Worm (Caenorhabditis elegans) whole organism, L3 larva: Measurements from ENCODE around the gene C24A8.5.

Experiments used
- R02D3.7 ChIP-seq: fragments of 150-350 bp; optimal IDR thresholded peaks from 2 replicates; lab custom pipeline; 2014; ENCODE audit warnings: missing biosample characterization, missing genetic modification characterization
- ZK546.5 ChIP-seq: sonication (generic microtip); optimal IDR thresholded peaks from 2 replicates; lab custom pipeline; 2017; ENCODE audit warnings: missing biosample characterization, missing genetic modification characterization
- aly-2 ChIP-seq: fragments of 150-350 bp; optimal IDR thresholded peaks from 2 replicates; lab custom pipeline; 2014; ENCODE audit warnings: missing biosample characterization, missing genetic modification characterization
- ama-1 ChIP-seq: fragments of 150-350 bp; optimal IDR thresholded peaks from 2 replicates; lab custom pipeline; 2018
- ceh-82 ChIP-seq: fragments of 150-350 bp; optimal IDR thresholded peaks from 2 replicates; lab custom pipeline; 2014; ENCODE audit warnings: missing biosample characterization, missing genetic modification characterization
- daf-12 ChIP-seq: fragments of 150-350 bp; optimal IDR thresholded peaks from 2 replicates; lab custom pipeline; 2014; ENCODE audit warnings: missing biosample characterization, missing genetic modification reagents, missing genetic modification characterization
- egl-5 ChIP-seq: fragments of 150-350 bp; optimal IDR thresholded peaks from 2 replicates; lab custom pipeline; 2017; ENCODE audit warnings: missing biosample characterization, missing genetic modification reagents, missing genetic modification characterization, inconsistent platforms
- elt-1 ChIP-seq: fragments of 150-350 bp; optimal IDR thresholded peaks from 2 replicates; lab custom pipeline; 2014; ENCODE audit warnings: missing biosample characterization, missing genetic modification characterization
- elt-2 ChIP-seq: sonication (generic microtip); optimal IDR thresholded peaks from 2 replicates; lab custom pipeline; 2016; ENCODE audit warnings: missing genetic modification reagents, mild to moderate bottlenecking, missing genetic modification characterization, missing compliant biosample characterization
- eor-1 ChIP-seq, 2 experiments: fragments of 150-350 bp; optimal IDR thresholded peaks; 2 replicates each; lab custom pipeline; 2014 to 2018; ENCODE audit warnings: missing biosample characterization in 2 of 2, missing genetic modification characterization in 2 of 2
- fkh-10 ChIP-seq: sonication (generic microtip); optimal IDR thresholded peaks from 2 replicates; lab custom pipeline; 2017; ENCODE audit warnings: missing biosample characterization, missing genetic modification reagents, missing genetic modification characterization
- fkh-2 ChIP-seq: fragments of 150-350 bp; optimal IDR thresholded peaks from 2 replicates; lab custom pipeline; 2014; ENCODE audit warnings: missing biosample characterization, missing genetic modification reagents, missing genetic modification characterization
- hmg-11 ChIP-seq: sonication (generic microtip); optimal IDR thresholded peaks from 2 replicates; lab custom pipeline; 2016; ENCODE audit warnings: missing genetic modification characterization, missing compliant biosample characterization
- jun-1 ChIP-seq: fragments of 150-350 bp; optimal IDR thresholded peaks from 2 replicates; lab custom pipeline; 2014; ENCODE audit warnings: missing biosample characterization, missing genetic modification reagents, missing genetic modification characterization
- lin-15B ChIP-seq: fragments of 150-350 bp; optimal IDR thresholded peaks from 2 replicates; lab custom pipeline; 2014; ENCODE audit warnings: missing biosample characterization, missing genetic modification characterization
- mdl-1 ChIP-seq: fragments of 150-350 bp; optimal IDR thresholded peaks from 2 replicates; lab custom pipeline; 2014; ENCODE audit warnings: missing biosample characterization, missing genetic modification characterization
- nfya-1 ChIP-seq: sonication (generic microtip); optimal IDR thresholded peaks from 2 replicates; lab custom pipeline; 2017; ENCODE audit warnings: missing genetic modification characterization, mild to moderate bottlenecking, missing compliant biosample characterization, antibody characterized with exemption, moderate library complexity; ENCODE audit not compliant: insufficient read depth
- nhr-11 ChIP-seq: fragments of 150-350 bp; optimal IDR thresholded peaks from 2 replicates; lab custom pipeline; 2014; ENCODE audit warnings: missing biosample characterization, missing genetic modification characterization
- nhr-237 ChIP-seq: fragments of 150-350 bp; optimal IDR thresholded peaks from 2 replicates; lab custom pipeline; 2014; ENCODE audit warnings: missing biosample characterization, missing genetic modification characterization
- nhr-43 ChIP-seq: sonication (generic microtip); optimal IDR thresholded peaks from 2 replicates; lab custom pipeline; 2016; ENCODE audit warnings: mild to moderate bottlenecking, missing genetic modification characterization, missing compliant biosample characterization; ENCODE audit not compliant: poor library complexity, severe bottlenecking
- nhr-67 ChIP-seq: fragments of 150-350 bp; optimal IDR thresholded peaks from 2 replicates; lab custom pipeline; 2014; ENCODE audit warnings: missing biosample characterization, missing genetic modification characterization
- nhr-76 ChIP-seq: fragments of 150-350 bp; sonication (generic microtip); optimal IDR thresholded peaks from 5 replicates; lab custom pipeline; 2014; ENCODE audit warnings: missing biosample characterization, missing genetic modification characterization
- pha-4 ChIP-seq: fragments of 150-350 bp; optimal IDR thresholded peaks from 2 replicates; lab custom pipeline; 2014; ENCODE audit warnings: missing biosample characterization, missing genetic modification reagents, missing genetic modification characterization
- pqm-1 ChIP-seq: fragments of 150-350 bp; optimal IDR thresholded peaks from 2 replicates; lab custom pipeline; 2017; ENCODE audit warnings: missing biosample characterization, missing genetic modification characterization, inconsistent platforms
- skn-1 ChIP-seq: fragments of 150-350 bp; optimal IDR thresholded peaks from 2 replicates; lab custom pipeline; 2014; ENCODE audit warnings: missing biosample characterization, missing genetic modification characterization
- snpc-4 ChIP-seq: fragments of 150-350 bp; optimal IDR thresholded peaks from 2 replicates; lab custom pipeline; 2014; ENCODE audit warnings: missing biosample characterization, missing genetic modification characterization
- tbx-2 ChIP-seq: sonication (generic microtip); optimal IDR thresholded peaks from 2 replicates; lab custom pipeline; 2016; ENCODE audit warnings: mild to moderate bottlenecking, missing genetic modification characterization, missing compliant biosample characterization
- zag-1 ChIP-seq: fragments of 150-350 bp; optimal IDR thresholded peaks from 2 replicates; lab custom pipeline; 2014; ENCODE audit warnings: missing biosample characterization, missing genetic modification characterization
- ztf-11 ChIP-seq: fragments of 150-350 bp; optimal IDR thresholded peaks from 2 replicates; lab custom pipeline; 2014; ENCODE audit warnings: missing biosample characterization, missing genetic modification characterization

C24A8.5 gene

DNA sequence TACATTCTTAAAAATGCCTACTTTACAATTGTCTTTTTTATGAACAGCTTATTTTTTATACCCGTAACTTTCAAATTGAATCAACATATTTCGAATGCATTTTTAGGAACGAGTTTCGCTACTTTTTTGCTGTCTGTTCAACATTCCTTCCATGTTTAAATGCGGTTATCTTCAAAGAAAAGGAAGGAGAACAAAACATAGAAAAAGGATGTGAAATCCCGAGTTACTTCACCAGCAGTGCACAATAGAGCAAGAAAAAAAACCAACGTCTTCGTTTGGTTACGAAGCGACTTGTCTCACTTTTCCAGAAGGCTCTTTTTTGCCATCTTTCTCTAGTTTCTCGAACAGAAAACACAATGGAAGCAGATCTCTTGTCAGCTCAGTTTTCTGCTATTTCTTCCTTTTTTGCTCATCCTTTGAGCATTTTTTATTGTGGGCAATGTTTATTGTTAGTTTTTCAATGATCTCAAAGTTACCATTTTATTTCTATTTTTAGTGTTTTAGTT lies 43.0 kb downstream of the C24A8.5 start, which contains the start of gene cka-2:
Gene cka-2 (plus strand): TSS at position 456 of the 506 bp plus-strand sequence.
- TF ChIP-seq snpc-4 (no peak), nfya-1 (tag; lab: Kevin White, UChicago) (peak; percentile 39), mdl-1 (tag; lab: Kevin White, UChicago) (no peak), nhr-43 (tag; lab: Kevin White, UChicago) (no peak), ztf-11 (no peak), fkh-10 (GFP tag; lab: Kevin White, UChicago) (peak; percentile 93)

ce11 chrX:4284470-4284869 lies 44.2 kb downstream of the C24A8.5 start:
- TF ChIP-seq pqm-1 (tag; lab: Kevin White, UChicago) = peak; percentile 89
- TF ChIP-seq ZK546.5 (tag; lab: Kevin White, UChicago) = no peak
- no peak for TF ChIP-seq aly-2 (tag; lab: Kevin White, UChicago)
- no peak for TF ChIP-seq lin-15B (tag; lab: Kevin White, UChicago)
- peak; percentile 7 for TF ChIP-seq pha-4 (tag; lab: Kevin White, UChicago)
- no peak for TF ChIP-seq fkh-10 (GFP tag; lab: Kevin White, UChicago)
- no peak for TF ChIP-seq ama-1 (lab: Kevin White, UChicago)
- TF ChIP-seq elt-2 = peak; percentile 62

DNA sequence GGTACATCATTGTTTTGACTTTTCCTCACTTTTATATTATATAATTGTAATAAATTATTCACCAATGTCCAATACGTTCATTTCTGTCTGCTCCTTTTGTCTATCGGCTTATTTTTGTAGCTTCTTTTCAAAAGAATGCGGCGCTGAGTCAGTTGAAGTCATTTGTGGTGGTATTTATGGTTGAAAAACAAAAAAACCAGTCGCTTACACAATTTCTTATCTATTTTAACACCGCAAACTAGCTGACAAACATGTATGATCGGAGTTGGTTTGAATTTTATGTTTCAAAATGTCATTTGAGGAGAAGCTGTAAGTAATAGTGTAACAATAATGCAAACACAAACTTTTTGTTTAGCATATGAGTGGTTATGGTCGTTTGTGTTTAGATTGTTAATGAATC lies 44.7 kb downstream of the C24A8.5 start, which contains the start of gene ets-10:
Gene ets-10 (plus strand): TSS at position 201 of the 400 bp plus-strand sequence.
- TF ChIP-seq eor-1 (tag; optimal IDR thresholded peaks at IDR 0.05; lab: Kevin White, UChicago) (no peak), elt-2 (peak; percentile 39), elt-1 (tag; lab: Kevin White, UChicago) (no peak), jun-1 (tag; lab: Kevin White, UChicago) (no peak), pha-4 (tag; lab: Kevin White, UChicago) (peak; percentile 37), nhr-43 (tag; lab: Kevin White, UChicago) (no peak), nfya-1 (tag; lab: Kevin White, UChicago) (no peak), hmg-11 (tag; lab: Kevin White, UChicago) (no peak), R02D3.7 (tag; lab: Kevin White, UChicago) (no peak), fkh-2 (no peak), nhr-76 (tag; lab: Kevin White, UChicago) (no peak), zag-1 (tag; lab: Kevin White, UChicago) (no peak), ama-1 (lab: Kevin White, UChicago) (no peak), skn-1 (tag; lab: Kevin White, UChicago) (peak; percentile 9), nhr-237 (tag; lab: Kevin White, UChicago) (no peak), tbx-2 (tag; lab: Kevin White, UChicago) (no peak), pqm-1 (tag; lab: Kevin White, UChicago) (peak; percentile 34), daf-12 (no peak), ceh-82 (tag; lab: Kevin White, UChicago) (no peak), nhr-67 (no peak)
- TF ChIP-seq, all 47 proteins: peak for 4

- peak; percentile 57 for TF ChIP-seq pha-4 (tag; lab: Kevin White, UChicago)
- no peak for TF ChIP-seq fkh-2
- peak; percentile 82 for TF ChIP-seq pqm-1 (tag; lab: Kevin White, UChicago)
- peak; percentile 68 for TF ChIP-seq elt-2
Observed at ce11 chrX:4282380-4282779, 46.3 kb downstream of the C24A8.5 start, which contains the start of gene C52B9.19. Gene C52B9.19, plus strand, starts transcription at chrX:4282555.

- TF ChIP-seq daf-12 (no peak), lin-15B (tag; lab: Kevin White, UChicago) (no peak), eor-1 (tag; optimal IDR thresholded peaks at IDR 0.05; lab: Kevin White, UChicago) (no peak), nhr-11 (tag; lab: Kevin White, UChicago) (no peak), pqm-1 (tag; lab: Kevin White, UChicago) (no peak), egl-5 (tag; lab: Kevin White, UChicago) (no peak), elt-1 (tag; lab: Kevin White, UChicago) (no peak)
Observed at ce11 chrX:4279294-4279782, 49.4 kb downstream of the C24A8.5 start, which contains the start of the genes twk-28 and ets-9. Gene twk-28, minus strand, starts transcription at chrX:4279344. Gene ets-9, plus strand, starts transcription at chrX:4279703.
